Worm (Caenorhabditis elegans) whole organism, young adult: ENCODE results near the gene F45E1.4.

ENCODE experiments used
- C06A6.2 ChIP-seq: fragments of 200-800 bp; sonication (Bioruptor generic); conservative IDR thresholded peaks from 2 replicates; pipeline ENCODE4 v1.3.6; 2022; ENCODE audit warnings: missing genetic modification characterization, missing compliant biosample characterization
- C17E4.6 ChIP-seq: fragments of 200-800 bp; sonication (Bioruptor generic); IDR thresholded peaks from 2 replicates; pipeline ENCODE4 v1.3.6; 2022; ENCODE audit warnings: missing genetic modification reagents, missing genetic modification characterization, missing compliant biosample characterization
- F10E7.11 ChIP-seq: sonication (generic microtip); optimal IDR thresholded peaks from 2 replicates; lab custom pipeline; 2017; ENCODE audit warnings: mild to moderate bottlenecking, missing genetic modification characterization, moderate library complexity, missing compliant biosample characterization
- F33H1.4 ChIP-seq: fragments of 200-800 bp; sonication (Bioruptor generic); IDR thresholded peaks from 2 replicates; pipeline ENCODE4 v1.3.6; 2022; ENCODE audit warnings: missing genetic modification reagents, missing genetic modification characterization, missing compliant biosample characterization
- F37B4.10 ChIP-seq: fragments of 200-800 bp; sonication (Bioruptor generic); IDR thresholded peaks from 2 replicates; pipeline ENCODE4 v1.3.6; 2022; ENCODE audit warnings: missing genetic modification characterization, missing compliant biosample characterization
- F57A8.1 ChIP-seq: fragments of 200-800 bp; sonication (Bioruptor generic); optimal IDR thresholded peaks from 2 replicates; lab custom pipeline; 2018; ENCODE audit warnings: mild to moderate bottlenecking, missing genetic modification characterization, moderate library complexity, missing compliant biosample characterization
- K12H6.12 ChIP-seq: fragments of 200-800 bp; sonication (Bioruptor generic); optimal IDR thresholded peaks from 2 replicates; lab custom pipeline; 2018; ENCODE audit warnings: mild to moderate bottlenecking, missing genetic modification characterization, missing compliant biosample characterization
- T07F8.4 ChIP-seq: sonication (generic microtip); optimal IDR thresholded peaks from 2 replicates; lab custom pipeline; 2016; ENCODE audit warnings: mild to moderate bottlenecking, missing genetic modification characterization, moderate library complexity, missing compliant biosample characterization
- T26A5.8 ChIP-seq: sonication (generic microtip); optimal IDR thresholded peaks from 2 replicates; lab custom pipeline; 2016; ENCODE audit warnings: missing genetic modification characterization, missing compliant biosample characterization
- Y95B8A.8 ChIP-seq: fragments of 200-800 bp; sonication (Bioruptor generic); IDR thresholded peaks from 2 replicates; pipeline ENCODE4 v1.3.6; 2022; ENCODE audit warnings: missing genetic modification reagents, missing genetic modification characterization, missing compliant biosample characterization
- ama-1 ChIP-seq, 3 experiments: fragments of 150-350 bp in 1 of 3; sonication (generic microtip) in 2 of 3; optimal IDR thresholded peaks; 2 replicates each; lab custom pipeline; 2014 to 2018; ENCODE audit warnings: missing biosample characterization in 2 of 3, missing genetic modification characterization in 2 of 3, missing genetic modification reagents in 2 of 3
- aptf-2 ChIP-seq: fragments of 200-800 bp; sonication (Bioruptor generic); conservative IDR thresholded peaks from 2 replicates; pipeline ENCODE4 v1.3.6; 2022; ENCODE audit warnings: missing genetic modification reagents, missing genetic modification characterization, missing compliant biosample characterization
- aptf-3 ChIP-seq: fragments of 200-800 bp; sonication (Bioruptor generic); IDR thresholded peaks from 2 replicates; pipeline ENCODE4 v1.3.6; 2022; ENCODE audit warnings: missing genetic modification characterization, missing compliant biosample characterization
- atf-7 ChIP-seq: sonication (generic microtip); optimal IDR thresholded peaks from 2 replicates; lab custom pipeline; 2017; ENCODE audit warnings: mild to moderate bottlenecking, missing genetic modification characterization, missing compliant biosample characterization
- attf-3 ChIP-seq: fragments of 200-800 bp; sonication (Bioruptor generic); conservative IDR thresholded peaks from 2 replicates; pipeline ENCODE4 v1.3.6; 2022; ENCODE audit warnings: missing genetic modification reagents, missing genetic modification characterization, missing compliant biosample characterization
- attf-6 ChIP-seq: fragments of 200-800 bp; sonication (Bioruptor generic); IDR thresholded peaks from 2 replicates; pipeline ENCODE4 v1.3.6; 2022; ENCODE audit warnings: missing genetic modification reagents, missing genetic modification characterization, missing compliant biosample characterization
- bed-2 ChIP-seq: fragments of 200-800 bp; sonication (Bioruptor generic); IDR thresholded peaks from 2 replicates; pipeline ENCODE4 v1.3.6; 2022; ENCODE audit warnings: missing genetic modification reagents, missing genetic modification characterization, missing compliant biosample characterization
- ccch-3 ChIP-seq: fragments of 200-800 bp; sonication (Bioruptor generic); optimal IDR thresholded peaks from 2 replicates; lab custom pipeline; 2018; ENCODE audit warnings: mild to moderate bottlenecking, missing genetic modification characterization, missing compliant biosample characterization
- cebp-2 ChIP-seq: fragments of 200-800 bp; sonication (Bioruptor generic); IDR thresholded peaks from 2 replicates; pipeline ENCODE4 v1.3.6; 2022; ENCODE audit warnings: missing genetic modification characterization, missing compliant biosample characterization
- ceh-27 ChIP-seq: fragments of 200-800 bp; sonication (Bioruptor generic); optimal IDR thresholded peaks from 2 replicates; lab custom pipeline; 2018; ENCODE audit warnings: mild to moderate bottlenecking, missing genetic modification characterization, moderate library complexity, missing compliant biosample characterization
- ceh-91 ChIP-seq: fragments of 200-800 bp; sonication (Bioruptor generic); IDR thresholded peaks from 2 replicates; pipeline ENCODE4 v1.3.6; 2022; ENCODE audit warnings: missing genetic modification reagents, missing genetic modification characterization, missing compliant biosample characterization
- chd-7 ChIP-seq: sonication (generic microtip); optimal IDR thresholded peaks from 2 replicates; lab custom pipeline; 2016; ENCODE audit warnings: mild to moderate bottlenecking, missing genetic modification characterization, moderate library complexity, missing compliant biosample characterization
- die-1 ChIP-seq: sonication (generic microtip); optimal IDR thresholded peaks from 2 replicates; lab custom pipeline; 2016; ENCODE audit warnings: missing genotype, mild to moderate bottlenecking, missing genetic modification characterization, missing compliant biosample characterization
- egl-18 ChIP-seq: fragments of 200-800 bp; sonication (Bioruptor generic); IDR thresholded peaks from 2 replicates; pipeline ENCODE4 v1.3.6; 2022; ENCODE audit warnings: missing genetic modification reagents, missing genetic modification characterization, missing compliant biosample characterization
- ets-4 ChIP-seq: fragments of 200-800 bp; sonication (Bioruptor generic); optimal IDR thresholded peaks from 2 replicates; lab custom pipeline; 2018; ENCODE audit warnings: mild to moderate bottlenecking, missing genetic modification characterization, missing compliant biosample characterization
- him-1 ChIP-seq: sonication (generic microtip); optimal IDR thresholded peaks from 2 replicates; lab custom pipeline; 2016; ENCODE audit warnings: missing genotype, missing genetic modification reagents, missing genetic modification characterization, missing compliant biosample characterization
- hmg-20 ChIP-seq: fragments of 200-800 bp; sonication (Bioruptor generic); IDR thresholded peaks from 2 replicates; pipeline ENCODE4 v1.3.6; 2022; ENCODE audit warnings: missing genetic modification reagents, missing genetic modification characterization, missing compliant biosample characterization
- hrde-1 ChIP-seq: sonication (generic microtip); optimal IDR thresholded peaks from 2 replicates; lab custom pipeline; 2016; ENCODE audit warnings: missing genetic modification characterization, mild to moderate bottlenecking, missing compliant biosample characterization, moderate library complexity, missing genotype, missing genetic modification reagents, borderline replicate concordance
- hsf-1 ChIP-seq: fragments of 200-800 bp; sonication (Bioruptor generic); IDR thresholded peaks from 2 replicates; pipeline ENCODE4 v1.3.6; 2022; ENCODE audit warnings: missing genetic modification reagents, missing genetic modification characterization, missing compliant biosample characterization
- lag-1 ChIP-seq: fragments of 200-800 bp; sonication (Bioruptor generic); IDR thresholded peaks from 2 replicates; pipeline ENCODE4 v1.3.6; 2022; ENCODE audit warnings: missing genetic modification reagents, missing genetic modification characterization, missing compliant biosample characterization
- let-526 ChIP-seq: fragments of 200-800 bp; sonication (Bioruptor generic); IDR thresholded peaks from 2 replicates; pipeline ENCODE4 v1.3.6; 2022; ENCODE audit warnings: missing genetic modification reagents, missing genetic modification characterization, missing compliant biosample characterization
- let-607 ChIP-seq, 2 experiments: fragments of 200-800 bp in 1 of 2; sonication (Bioruptor generic) in 1 of 2; sonication (generic microtip) in 1 of 2; optimal IDR thresholded peaks; 2 replicates each; lab custom pipeline; 2016 to 2018; ENCODE audit warnings: mild to moderate bottlenecking in 2 of 2, missing compliant biosample characterization in 2 of 2, missing genetic modification characterization in 2 of 2, moderate library complexity in 2 of 2, missing genotype in 1 of 2
- lin-40 ChIP-seq: sonication (generic microtip); optimal IDR thresholded peaks from 2 replicates; lab custom pipeline; 2016; ENCODE audit warnings: missing genetic modification characterization, mild to moderate bottlenecking, missing compliant biosample characterization, missing genotype, missing genetic modification reagents
- lin-54 ChIP-seq: fragments of 200-800 bp; sonication (Bioruptor generic); optimal IDR thresholded peaks from 2 replicates; lab custom pipeline; 2018; ENCODE audit warnings: mild to moderate bottlenecking, missing genetic modification characterization, missing compliant biosample characterization
- madf-8 ChIP-seq: fragments of 200-800 bp; sonication (Bioruptor generic); conservative IDR thresholded peaks from 2 replicates; pipeline ENCODE4 v1.3.6; 2022; ENCODE audit warnings: missing genetic modification reagents, missing genetic modification characterization, missing compliant biosample characterization
- mel-28 ChIP-seq: sonication (generic microtip); optimal IDR thresholded peaks from 2 replicates; lab custom pipeline; 2016; ENCODE audit warnings: borderline replicate concordance, mild to moderate bottlenecking, missing genetic modification characterization, missing compliant biosample characterization
- mes-4 ChIP-seq: sonication (generic microtip); optimal IDR thresholded peaks from 2 replicates; lab custom pipeline; 2016; ENCODE audit warnings: missing genotype, missing genetic modification characterization, missing compliant biosample characterization
- nfya-1 ChIP-seq: sonication (generic microtip); optimal IDR thresholded peaks from 2 replicates; lab custom pipeline; 2017; ENCODE audit warnings: antibody characterized with exemption, missing compliant biosample characterization, missing genetic modification characterization, borderline replicate concordance; ENCODE audit not compliant: insufficient read depth
- nhr-120 ChIP-seq: fragments of 200-800 bp; sonication (Bioruptor generic); IDR thresholded peaks from 2 replicates; pipeline ENCODE4 v1.3.6; 2022; ENCODE audit warnings: missing genetic modification characterization, missing compliant biosample characterization
- pbrm-1 ChIP-seq: fragments of 200-800 bp; sonication (Bioruptor generic); IDR thresholded peaks from 2 replicates; pipeline ENCODE4 v1.3.6; 2022; ENCODE audit warnings: missing genetic modification reagents, missing genetic modification characterization, missing compliant biosample characterization
- rpc-1 ChIP-seq, 2 experiments: fragments of 150-350 bp in 1 of 2; sonication (generic microtip) in 1 of 2; optimal IDR thresholded peaks; 2 replicates each; lab custom pipeline; 2014 to 2018; ENCODE audit warnings: missing biosample characterization in 1 of 2, missing genetic modification characterization in 1 of 2, missing genetic modification reagents in 1 of 2, missing genotype in 1 of 2
- unc-62 ChIP-seq: fragments of 150-350 bp; optimal IDR thresholded peaks from 2 replicates; lab custom pipeline; 2014; ENCODE audit warnings: missing biosample characterization, missing genetic modification reagents, missing genetic modification characterization
- zfh-2 ChIP-seq: fragments of 200-800 bp; sonication (Bioruptor generic); conservative IDR thresholded peaks from 2 replicates; pipeline ENCODE4 v1.3.6; 2022; ENCODE audit warnings: missing genetic modification reagents, missing genetic modification characterization, missing compliant biosample characterization
- ztf-22 ChIP-seq: fragments of 200-800 bp; sonication (Bioruptor generic); optimal IDR thresholded peaks from 2 replicates; lab custom pipeline; 2018; ENCODE audit warnings: mild to moderate bottlenecking, missing genetic modification characterization, moderate library complexity, missing compliant biosample characterization
- ztf-25 ChIP-seq: fragments of 200-800 bp; sonication (Bioruptor generic); IDR thresholded peaks from 2 replicates; pipeline ENCODE4 v1.3.6; 2022; ENCODE audit warnings: missing genetic modification reagents, missing genetic modification characterization, missing compliant biosample characterization
- ztf-26 ChIP-seq: sonication (generic microtip); optimal IDR thresholded peaks from 2 replicates; lab custom pipeline; 2017; ENCODE audit warnings: missing genetic modification characterization, missing compliant biosample characterization

F45E1.4 gene

DNA sequence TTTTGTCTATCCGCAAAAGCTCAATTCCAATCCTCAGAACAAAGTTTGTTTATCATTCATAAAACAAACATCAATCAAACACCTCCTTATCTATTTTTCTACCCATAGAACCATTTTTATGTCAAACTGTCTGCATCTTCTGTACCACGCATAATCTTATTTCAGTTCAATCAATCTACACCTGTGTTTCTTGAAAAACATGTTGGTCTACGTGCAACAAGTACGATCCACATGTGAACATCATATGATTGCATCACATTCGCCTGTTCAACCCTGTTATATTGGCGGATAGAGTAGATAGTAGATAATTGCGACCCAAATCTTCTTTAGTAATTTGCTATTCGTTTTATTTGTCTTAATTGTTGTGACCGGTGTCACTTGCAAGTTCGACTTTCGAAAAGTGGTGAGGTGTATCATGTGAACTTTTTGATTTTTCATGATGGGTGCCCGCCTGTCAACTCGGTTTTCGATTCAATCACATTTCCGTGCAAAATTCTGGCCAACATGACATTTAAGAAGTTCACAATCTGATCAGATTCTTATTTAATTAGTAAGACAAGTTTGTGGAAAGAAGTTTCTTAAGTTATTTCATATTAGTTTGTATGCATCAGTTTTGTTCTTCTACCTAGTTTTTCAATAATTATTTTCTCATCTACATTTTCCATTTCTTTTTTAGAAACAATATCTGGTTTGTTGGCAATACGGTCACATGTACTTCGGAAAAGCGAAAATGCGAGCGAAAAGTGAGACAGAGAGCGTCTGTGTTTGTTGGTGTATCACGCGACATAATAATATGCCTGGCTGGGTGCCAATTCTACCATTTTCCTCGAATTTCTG lies 33.3 kb upstream of the F45E1.4 start (continued):
- TF ChIP-seq rpc-1 (optimal IDR thresholded peaks at IDR 0.05; lab: Kevin White, UChicago) (no peak), rpc-1 (tag; optimal IDR thresholded peaks at IDR 0.05; lab: Kevin White, UChicago) (no peak), ama-1 (optimal IDR thresholded peaks at IDR 0.05; lab: Kevin White, UChicago) (peak; percentile 57), ama-1 (GFP tag; optimal IDR thresholded peaks at IDR 0.05; lab: Kevin White, UChicago) (no peak), lag-1 (GFP tag; lab: Robert Waterston, UW) (no peak), ets-4 (GFP tag; lab: Kevin White, UChicago) (peak; percentile 1), ceh-91 (GFP tag; lab: Robert Waterston, UW) (no peak), F57A8.1 (no peak), hrde-1 (tag; lab: Kevin White, UChicago) (no peak), hsf-1 (no peak), zfh-2 (GFP tag; lab: Robert Waterston, UW) (no peak), mes-4 (tag; lab: Kevin White, UChicago) (no peak), K12H6.12 (tag; lab: Kevin White, UChicago) (no peak), ceh-27 (GFP tag; lab: Kevin White, UChicago) (no peak), aptf-2 (no peak), unc-62 (GFP tag; lab: Kevin White, UChicago) (peak; percentile 9), C06A6.2 (GFP tag; lab: Robert Waterston, UW) (peak; percentile 41; the same call in 1 of the 2 replicates), madf-8 (GFP tag; lab: Robert Waterston, UW) (no peak), cebp-2 (GFP tag; lab: Robert Waterston, UW) (no peak), chd-7 (tag; lab: Kevin White, UChicago) (peak; percentile 12), die-1 (tag; lab: Kevin White, UChicago) (no peak), C17E4.6 (GFP tag; lab: Robert Waterston, UW) (no peak), atf-7 (peak; percentile 25), nhr-120 (GFP tag; lab: Robert Waterston, UW) (no peak), hmg-20 (GFP tag; lab: Robert Waterston, UW) (no peak), T26A5.8 (no peak), attf-6 (GFP tag; lab: Robert Waterston, UW) (no peak), F10E7.11 (tag; lab: Kevin White, UChicago) (no peak), aptf-3 (GFP tag; lab: Robert Waterston, UW) (no peak), F33H1.4 (GFP tag; lab: Robert Waterston, UW) (no peak), ztf-25 (GFP tag; lab: Robert Waterston, UW) (no peak), pbrm-1 (GFP tag; lab: Robert Waterston, UW) (no peak), nfya-1 (tag; lab: Kevin White, UChicago) (no peak), ztf-26 (peak; percentile 9), ztf-22 (GFP tag; lab: Kevin White, UChicago) (peak; percentile 6), lin-54 (GFP tag; lab: Kevin White, UChicago) (no peak), him-1 (tag; lab: Kevin White, UChicago) (no peak), let-607 (tag; optimal IDR thresholded peaks at IDR 0.05; lab: Kevin White, UChicago) (peak; percentile 16 to 45)

ce11 chrX:7953063-7953337 lies 32.8 kb upstream of the F45E1.4 start:
- TF ChIP-seq aptf-3 (GFP tag; lab: Robert Waterston, UW) (no peak), T26A5.8 (no peak), attf-3 (no peak), F37B4.10 (no peak), F57A8.1 (no peak), mel-28 (tag; lab: Kevin White, UChicago) (no peak), lin-40 (tag; lab: Kevin White, UChicago) (no peak), C06A6.2 (GFP tag; lab: Robert Waterston, UW) (no peak), ztf-26 (no peak), egl-18 (no peak), Y95B8A.8 (GFP tag; lab: Robert Waterston, UW) (no peak), bed-2 (GFP tag; lab: Robert Waterston, UW) (no peak), ccch-3 (GFP tag; lab: Kevin White, UChicago) (no peak), let-526 (GFP tag; lab: Robert Waterston, UW) (no peak), die-1 (tag; lab: Kevin White, UChicago) (no peak), hmg-20 (GFP tag; lab: Robert Waterston, UW) (no peak), lin-54 (GFP tag; lab: Kevin White, UChicago) (no peak), T07F8.4 (tag; lab: Kevin White, UChicago) (no peak)
